Fruit fly (Drosophila melanogaster): ENCODE data around the gene CG18268.

dm6 chr3R:7790087-7790486 lies 14.1 kb downstream of the CG18268 start, which contains the start of gene CG18746:
- TF ChIP-seq Pif1B (GFP tag; optimal IDR thresholded peaks at IDR 0.05) (no peak), fd96Ca (GFP tag; IDR thresholded peaks at IDR 0.05) (no peak), CG13204 (GFP tag; optimal IDR thresholded peaks at IDR 0.05) (no peak), rn (GFP tag; IDR thresholded peaks at IDR 0.05) (no peak), CG15710 (tag; optimal IDR thresholded peaks at IDR 0.05) (no peak), Snoo (tag; optimal IDR thresholded peaks at IDR 0.05) (no peak), EcR (GFP tag; optimal IDR thresholded peaks at IDR 0.05) (no peak), CG8159 (tag; optimal IDR thresholded peaks at IDR 0.05) (no peak), CG10348 (GFP tag; IDR thresholded peaks at IDR 0.05) (no peak)

Measured in whole organism, pupa.